Worm (Caenorhabditis elegans): Measurements from ENCODE around the gene Y82E9BR.5.

Gene Y82E9BR.5

DNA sequence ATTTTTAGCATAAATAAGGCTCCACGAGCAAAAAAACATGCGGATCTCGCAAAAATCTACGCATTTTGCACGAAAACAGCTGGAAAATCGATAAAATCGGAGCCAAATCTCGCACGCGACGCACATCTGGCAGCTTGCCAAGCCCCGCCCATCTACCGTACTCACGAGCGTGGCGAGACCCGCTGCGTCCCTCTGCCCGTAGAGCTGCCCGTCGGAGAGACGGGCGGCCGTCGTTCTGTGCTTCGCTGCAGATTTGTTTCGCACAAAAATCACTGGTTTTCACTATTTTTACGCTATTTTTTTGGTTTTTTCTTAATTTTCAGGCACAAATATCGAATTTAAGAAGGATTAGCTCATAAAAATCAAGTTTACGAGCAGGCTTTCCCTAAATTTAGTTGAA is 34.5 kb downstream of the Y82E9BR.5 start (continued):
- peak; percentile 21 for TF ChIP-seq gei-17 (GFP tag; optimal IDR thresholded peaks at IDR 0.05)
- TF ChIP-seq snpc-3.4 (tag; optimal IDR thresholded peaks at IDR 0.05): peak; percentile 32
- TF ChIP-seq F52B5.7 (tag; optimal IDR thresholded peaks at IDR 0.05): no peak
- TF ChIP-seq ztf-22 (GFP tag; optimal IDR thresholded peaks at IDR 0.05): no peak
- TF ChIP-seq ztf-25 (GFP tag; IDR thresholded peaks at IDR 0.05): no peak
- 0 out of 2 replicates have a peak, but pooled peaks have one; percentile 15 for TF ChIP-seq Y56A3A.18 (GFP tag; IDR thresholded peaks at IDR 0.05)
- peak; percentile 73 for TF ChIP-seq Y67H2A.10 (GFP tag; conservative IDR thresholded peaks at IDR 0.05)
- peak; percentile 52; the same call in 1 of the 2 replicates for TF ChIP-seq B0019.2 (GFP tag; conservative IDR thresholded peaks at IDR 0.05)
- no peak for TF ChIP-seq ztf-3 (GFP tag; optimal IDR thresholded peaks at IDR 0.05)
- TF ChIP-seq ztf-18 (tag; optimal IDR thresholded peaks at IDR 0.05): no peak
- peak; percentile 14 for TF ChIP-seq rpc-1 (optimal IDR thresholded peaks at IDR 0.05)
- no peak for TF ChIP-seq rpc-1 (tag; optimal IDR thresholded peaks at IDR 0.05)
- no peak for TF ChIP-seq ceh-58 (GFP tag; IDR thresholded peaks at IDR 0.05)
- TF ChIP-seq C17E4.6 (GFP tag; IDR thresholded peaks at IDR 0.05): peak; percentile 65; the same call in 1 of the 2 replicates
- TF ChIP-seq nhr-80 (tag; optimal IDR thresholded peaks at IDR 0.05): peak; percentile 62
- TF ChIP-seq cebp-2 (GFP tag; IDR thresholded peaks at IDR 0.05): no peak
- TF ChIP-seq lag-1 (GFP tag; IDR thresholded peaks at IDR 0.05): no peak
- peak; percentile 26 for TF ChIP-seq lin-26 (GFP tag; IDR thresholded peaks at IDR 0.05)
- TF ChIP-seq F49E8.2 (tag; optimal IDR thresholded peaks at IDR 0.05; ENCODE audit: insufficient read depth): peak; percentile 48
- peak; percentile 78 for TF ChIP-seq rcor-1 (GFP tag; IDR thresholded peaks at IDR 0.05)
- peak; percentile 56; the same call in 1 of the 2 replicates for TF ChIP-seq pbrm-1 (GFP tag; IDR thresholded peaks at IDR 0.05)

DNA sequence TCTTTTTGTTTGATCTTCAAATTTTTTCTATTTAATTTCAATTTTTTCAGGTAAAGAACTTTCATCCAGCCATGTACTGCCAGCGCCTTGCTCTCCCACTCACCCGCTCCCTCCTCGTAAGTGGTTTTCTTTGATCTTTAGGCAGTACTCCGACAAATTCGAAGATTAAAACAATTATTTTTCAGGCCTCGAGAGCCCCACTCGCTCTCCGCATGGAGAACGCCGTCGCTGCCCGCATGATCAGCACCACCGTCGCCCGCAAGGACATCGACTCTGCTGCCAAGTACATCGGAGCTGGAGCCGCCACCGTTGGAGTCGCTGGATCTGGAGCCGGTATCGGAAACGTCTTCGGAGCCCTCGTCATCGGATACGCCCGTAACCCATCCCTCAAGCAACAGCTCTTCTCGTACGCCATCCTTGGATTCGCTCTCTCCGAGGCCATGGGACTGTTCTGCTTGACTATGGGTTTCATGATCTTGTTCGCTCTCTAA is 35.0 kb downstream of the Y82E9BR.5 start, which contains the start of gene Y82E9BR.3:
Gene Y82E9BR.3 (plus strand): TSS at position 51 of the 491 bp plus-strand sequence.
- TF ChIP-seq Y79H2A.3 (GFP tag; conservative IDR thresholded peaks at IDR 0.05) (no peak), efl-1 (GFP tag; optimal IDR thresholded peaks at IDR 0.05) (no peak), madf-3 (GFP tag; IDR thresholded peaks at IDR 0.05) (peak; percentile 79), attf-5 (GFP tag; optimal IDR thresholded peaks at IDR 0.05) (no peak), egrh-3 (GFP tag; IDR thresholded peaks at IDR 0.05) (peak; percentile 93), rcor-1 (GFP tag; IDR thresholded peaks at IDR 0.05) (peak; percentile 9; the same call in 1 of the 2 replicates), zfh-2 (GFP tag; conservative IDR thresholded peaks at IDR 0.05) (peak; percentile 87), ZK185.1 (tag; optimal IDR thresholded peaks at IDR 0.05; ENCODE audit: poor library complexity, severe bottlenecking) (no peak), sea-2 (GFP tag; IDR thresholded peaks at IDR 0.05) (no peak), F39B2.1 (GFP tag; IDR thresholded peaks at IDR 0.05) (peak; percentile 49; the same call in 1 of the 2 replicates), ceh-40 (GFP tag; IDR thresholded peaks at IDR 0.05) (0 out of 2 replicates have a peak, but pooled peaks have one; percentile 3)

DNA sequence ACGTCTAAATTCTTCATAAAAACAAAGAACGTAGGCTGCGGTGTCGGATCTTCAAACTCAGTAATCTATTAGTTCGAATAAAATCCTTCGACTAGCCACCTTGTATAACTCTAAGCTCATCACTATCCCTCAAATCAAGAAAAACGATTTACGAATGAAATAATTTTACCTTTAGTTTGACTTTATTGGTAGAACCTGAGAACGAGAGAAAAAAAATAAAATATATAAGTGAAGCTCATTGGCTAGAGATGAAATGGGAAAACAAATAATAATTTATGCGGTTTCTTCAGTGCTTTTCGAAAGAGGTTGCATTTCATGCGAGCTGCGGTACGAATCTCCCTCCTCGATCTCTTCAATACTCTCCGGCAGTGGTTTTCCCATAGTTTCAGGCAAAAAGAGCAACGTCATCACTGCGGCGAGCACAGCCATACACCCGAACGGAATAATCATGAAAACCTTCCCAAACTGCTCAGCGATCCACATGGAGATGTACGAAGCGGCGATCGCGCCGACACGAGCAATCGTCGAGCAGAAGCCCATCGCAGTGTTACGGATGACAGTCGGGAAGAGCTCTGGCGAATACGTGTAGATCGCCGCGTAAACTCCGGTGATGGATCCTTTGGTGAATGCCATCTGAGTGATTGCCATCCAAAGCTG is 35.7 kb downstream of the Y82E9BR.5 start:
- TF ChIP-seq rec-8 (tag; optimal IDR thresholded peaks at IDR 0.05) (peak; percentile 46 to 48), nhr-90 (tag; optimal IDR thresholded peaks at IDR 0.05) (peak; percentile 93), attf-6 (GFP tag; IDR thresholded peaks at IDR 0.05) (peak; percentile 82), cebp-2 (GFP tag; IDR thresholded peaks at IDR 0.05) (peak; percentile 82; the same call in 1 of the 2 replicates), ceh-100 (GFP tag; IDR thresholded peaks at IDR 0.05) (no peak; the same call in none of the 2 replicates), Y67H2A.10 (GFP tag; conservative IDR thresholded peaks at IDR 0.05) (no peak), mcd-1 (GFP tag; IDR thresholded peaks at IDR 0.05) (peak; percentile 77), egl-44 (GFP tag; IDR thresholded peaks at IDR 0.05) (peak; percentile 47; the same call in 1 of the 2 replicates), cebp-1 (GFP tag; IDR thresholded peaks at IDR 0.05) (peak; percentile 31; the same call in 1 of the 2 replicates), cebp-1 (tag; optimal IDR thresholded peaks at IDR 0.05) (peak; percentile 80), let-526 (GFP tag; IDR thresholded peaks at IDR 0.05) (no peak), ZK185.1 (tag; optimal IDR thresholded peaks at IDR 0.05; ENCODE audit: poor library complexity, severe bottlenecking) (peak; percentile 89), bed-1 (GFP tag; IDR thresholded peaks at IDR 0.05) (no peak), B0336.3 (GFP tag; IDR thresholded peaks at IDR 0.05) (peak; percentile 97), lin-40 (tag; optimal IDR thresholded peaks at IDR 0.05) (peak; percentile 79), tlf-1 (GFP tag; optimal IDR thresholded peaks at IDR 0.05) (peak; percentile 94), B0261.1 (tag; optimal IDR thresholded peaks at IDR 0.05) (peak; percentile 36)

All from whole organism, young adult.